Worm (Caenorhabditis elegans) whole organism, mixed stage, embryonic: ENCODE data around the gene pals-32.

ENCODE experiments used
- mep-1 ChIP-seq: fragments of 150-350 bp; optimal IDR thresholded peaks from 2 replicates; lab custom pipeline; 2017; ENCODE audit warnings: missing biosample characterization, missing genetic modification reagents, missing genetic modification characterization, inconsistent platforms
- nhr-76 ChIP-seq: sonication (generic microtip); optimal IDR thresholded peaks from 2 replicates; lab custom pipeline; 2017; ENCODE audit warnings: missing biosample characterization, missing genetic modification characterization

DNA sequence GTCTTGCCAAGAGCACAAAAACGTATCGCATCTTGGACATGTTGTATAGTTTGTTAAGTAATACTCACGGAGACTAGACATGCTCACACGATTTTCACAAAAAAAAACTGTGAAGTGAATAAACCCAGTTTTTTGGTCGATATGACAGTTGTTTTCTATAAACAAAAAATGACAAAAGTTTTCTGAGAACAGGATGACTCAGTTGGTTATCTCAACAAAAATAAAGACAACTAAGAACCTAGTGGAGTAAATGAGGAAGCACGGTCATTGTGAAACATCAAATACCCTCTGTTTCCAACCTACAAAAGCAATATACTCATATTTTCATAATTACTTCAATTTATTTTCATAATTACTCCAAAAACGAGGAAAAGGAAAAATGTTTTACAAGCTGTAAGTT is 49.2 kb downstream of the pals-32 start, which contains the start of gene srh-87:
- no peak for TF ChIP-seq mep-1
- no peak for TF ChIP-seq nhr-76
